Fruit fly (Drosophila melanogaster): Measurements from ENCODE around the gene CG17219.
A peak's percentile ranks its signal among the peaks of the same experiment; 100 is the strongest.

The CG17219 gene

dm6 chr2L:3041918-3042615 is 13.0 kb downstream of the CG17219 start, which contains the start of gene CG17261:
TSS of gene CG17261 (plus strand) at chr2L:3042551.
- 0 out of 2 replicates have a peak, but pooled peaks have one; percentile 22 for TF ChIP-seq CG32121 (GFP tag; IDR thresholded peaks at IDR 0.05)
- no peak for TF ChIP-seq CG34367 (tag; optimal IDR thresholded peaks at IDR 0.05)

dm6 chr2L:3043647-3044046 is 14.6 kb downstream of the CG17219 start, which contains the start of gene FASN2:
TSS of gene FASN2 (plus strand) at chr2L:3043947.
- no peak for TF ChIP-seq CG32121 (GFP tag; IDR thresholded peaks at IDR 0.05)
- no peak for TF ChIP-seq Pif1B (GFP tag; optimal IDR thresholded peaks at IDR 0.05)
- TF ChIP-seq CG4496 (GFP tag; IDR thresholded peaks at IDR 0.05) = no peak
- TF ChIP-seq CG13204 (GFP tag; optimal IDR thresholded peaks at IDR 0.05) = no peak
- TF ChIP-seq D1 (tag; optimal IDR thresholded peaks at IDR 0.05) = no peak
- no peak for TF ChIP-seq gl (tag; optimal IDR thresholded peaks at IDR 0.05)

dm6 chr2L:3044660-3045504 is 15.8 kb downstream of the CG17219 start:
- no peak for TF ChIP-seq CG8301 (tag; optimal IDR thresholded peaks at IDR 0.05)
- no peak for TF ChIP-seq Ets98B (GFP tag; IDR thresholded peaks at IDR 0.05)
- TF ChIP-seq EcR (GFP tag; optimal IDR thresholded peaks at IDR 0.05) = no peak
- no peak for TF ChIP-seq CG4496 (GFP tag; IDR thresholded peaks at IDR 0.05)
- no peak for TF ChIP-seq Snoo (tag; optimal IDR thresholded peaks at IDR 0.05)
- no peak for TF ChIP-seq Pif1B (GFP tag; optimal IDR thresholded peaks at IDR 0.05)
- TF ChIP-seq rn (GFP tag; IDR thresholded peaks at IDR 0.05) = no peak
- TF ChIP-seq CG12605 (GFP tag; IDR thresholded peaks at IDR 0.05) = no peak
- TF ChIP-seq CG34367 (tag; optimal IDR thresholded peaks at IDR 0.05) = no peak
- no peak for TF ChIP-seq CG17806 (tag; optimal IDR thresholded peaks at IDR 0.05)
- no peak for TF ChIP-seq fd96Ca (GFP tag; IDR thresholded peaks at IDR 0.05)
- no peak for TF ChIP-seq CG14655 (GFP tag; optimal IDR thresholded peaks at IDR 0.05)
- no peak for TF ChIP-seq CG32121 (GFP tag; IDR thresholded peaks at IDR 0.05)

dm6 chr2L:3055710-3056447 is 26.8 kb downstream of the CG17219 start:
- TF ChIP-seq Pif1B (GFP tag; optimal IDR thresholded peaks at IDR 0.05) (peak; percentile 33), Pif1A (GFP tag; optimal IDR thresholded peaks at IDR 0.05) (peak; percentile 35), CG15710 (tag; optimal IDR thresholded peaks at IDR 0.05) (peak; percentile 38), CG9948 (tag; optimal IDR thresholded peaks at IDR 0.05) (peak; percentile 21), CG14655 (GFP tag; optimal IDR thresholded peaks at IDR 0.05) (peak; percentile 75), CG12605 (GFP tag; IDR thresholded peaks at IDR 0.05) (no peak), CG8159 (tag; optimal IDR thresholded peaks at IDR 0.05) (peak; percentile 54), Snoo (tag; optimal IDR thresholded peaks at IDR 0.05) (no peak)

dm6 chr2L:3056448-3056790 is 27.4 kb downstream of the CG17219 start, which contains the start of gene FASN1:
TSS of gene FASN1 (plus strand) at chr2L:3056598.
- TF ChIP-seq EcR (GFP tag; optimal IDR thresholded peaks at IDR 0.05) = no peak
- no peak for TF ChIP-seq rn (GFP tag; IDR thresholded peaks at IDR 0.05)
- no peak for TF ChIP-seq CG13204 (GFP tag; optimal IDR thresholded peaks at IDR 0.05)
- no peak for TF ChIP-seq CG9948 (tag; optimal IDR thresholded peaks at IDR 0.05)
- TF ChIP-seq fd96Ca (GFP tag; IDR thresholded peaks at IDR 0.05) = peak; percentile 50; the same call in 2 of the 3 replicates
- no peak for TF ChIP-seq Pif1A (GFP tag; optimal IDR thresholded peaks at IDR 0.05)
- TF ChIP-seq CG8159 (tag; optimal IDR thresholded peaks at IDR 0.05) = peak; percentile 3
- TF ChIP-seq CG14655 (GFP tag; optimal IDR thresholded peaks at IDR 0.05) = no peak
- no peak for TF ChIP-seq CG17806 (tag; optimal IDR thresholded peaks at IDR 0.05)
- peak; percentile 52; the same call in 1 of the 2 replicates for TF ChIP-seq Ets98B (GFP tag; IDR thresholded peaks at IDR 0.05)
- no peak for TF ChIP-seq CG8301 (tag; optimal IDR thresholded peaks at IDR 0.05)
- no peak for TF ChIP-seq CG15710 (tag; optimal IDR thresholded peaks at IDR 0.05)
- TF ChIP-seq CG32121 (GFP tag; IDR thresholded peaks at IDR 0.05) = peak; percentile 23; the same call in 1 of the 2 replicates
- no peak for TF ChIP-seq gl (tag; optimal IDR thresholded peaks at IDR 0.05)
- no peak for TF ChIP-seq CG34367 (tag; optimal IDR thresholded peaks at IDR 0.05)
- no peak for TF ChIP-seq D1 (tag; optimal IDR thresholded peaks at IDR 0.05)
- no peak for TF ChIP-seq Snoo (tag; optimal IDR thresholded peaks at IDR 0.05)
- TF ChIP-seq CG10348 (GFP tag; IDR thresholded peaks at IDR 0.05) = no peak
- peak; percentile 11 for TF ChIP-seq Pif1B (GFP tag; optimal IDR thresholded peaks at IDR 0.05)
- peak; percentile 46 for TF ChIP-seq CG12605 (GFP tag; IDR thresholded peaks at IDR 0.05)
- TF ChIP-seq CG4496 (GFP tag; IDR thresholded peaks at IDR 0.05) = 0 out of 3 replicates have a peak, but pooled peaks have one; percentile 58

Measured in whole organism, pupa.